Fruit fly (Drosophila melanogaster): Measurements from ENCODE around the gene CG15258.

The CG15258 gene

DNA sequence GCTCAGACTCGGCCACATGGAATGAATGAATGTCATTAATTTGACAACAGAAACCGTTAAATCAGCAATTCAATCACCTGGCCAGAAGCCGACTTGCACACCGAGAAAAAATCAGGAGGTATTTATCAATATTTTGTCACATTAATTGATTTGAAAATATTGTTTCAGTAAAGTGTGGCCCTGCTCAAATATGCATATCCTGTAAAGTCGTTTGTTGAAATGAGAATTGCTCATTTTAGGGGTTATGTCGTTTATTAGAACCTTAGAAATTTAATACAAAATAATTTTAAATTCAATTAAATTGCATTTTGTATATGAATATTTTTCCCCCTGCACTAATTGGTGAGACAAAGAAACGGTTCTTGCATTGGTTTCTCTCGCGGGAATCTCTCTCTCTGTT lies 2.9 kb downstream of the CG15258 start:
- TF ChIP-seq pan (optimal IDR thresholded peaks at IDR 0.05) (no peak), usp (GFP tag; optimal IDR thresholded peaks at IDR 0.05) (no peak), Mio (GFP tag; optimal IDR thresholded peaks at IDR 0.05) (no peak), jim (GFP tag; optimal IDR thresholded peaks at IDR 0.05) (no peak), dsf (GFP tag; optimal IDR thresholded peaks at IDR 0.05; ENCODE audit: borderline replicate concordance) (no peak), woc (GFP tag; optimal IDR thresholded peaks at IDR 0.05) (no peak), Myc (optimal IDR thresholded peaks at IDR 0.05) (no peak), h (GFP tag; optimal IDR thresholded peaks at IDR 0.05) (no peak), dmrt93B (GFP tag; optimal IDR thresholded peaks at IDR 0.05) (no peak), Rel (GFP tag; optimal IDR thresholded peaks at IDR 0.05) (no peak), Rel (tag; optimal IDR thresholded peaks at IDR 0.05) (no peak), ey (GFP tag; optimal IDR thresholded peaks at IDR 0.05) (no peak), sv (GFP tag; optimal IDR thresholded peaks at IDR 0.05) (no peak), Dif (GFP tag; optimal IDR thresholded peaks at IDR 0.05; ENCODE audit: partially characterized antibody) (no peak)

- TF ChIP-seq h (GFP tag; optimal IDR thresholded peaks at IDR 0.05) = no peak
- no peak for TF ChIP-seq sv (GFP tag; optimal IDR thresholded peaks at IDR 0.05)
- no peak for TF ChIP-seq dsf (GFP tag; optimal IDR thresholded peaks at IDR 0.05; ENCODE audit: borderline replicate concordance)
- TF ChIP-seq lola (GFP tag; optimal IDR thresholded peaks at IDR 0.05) = no peak
- no peak for TF ChIP-seq GATAd (GFP tag; optimal IDR thresholded peaks at IDR 0.05)
- TF ChIP-seq Vsx2 (GFP tag; optimal IDR thresholded peaks at IDR 0.05; ENCODE audit: partially characterized antibody) = no peak
- TF ChIP-seq psq (GFP tag; optimal IDR thresholded peaks at IDR 0.05) = no peak
- TF ChIP-seq Sp1 (GFP tag; optimal IDR thresholded peaks at IDR 0.05) = no peak
- TF ChIP-seq rgr (GFP tag; optimal IDR thresholded peaks at IDR 0.05) = no peak
- TF ChIP-seq Mio (GFP tag; optimal IDR thresholded peaks at IDR 0.05) = no peak
- no peak for TF ChIP-seq N (GFP tag; optimal IDR thresholded peaks at IDR 0.05)
- TF ChIP-seq dmrt93B (GFP tag; optimal IDR thresholded peaks at IDR 0.05) = no peak
Observed at dm6 chr2L:15350882-15351281, 10.5 kb downstream of the CG15258 start.

- no peak for TF ChIP-seq brk (GFP tag; optimal IDR thresholded peaks at IDR 0.05)
- TF ChIP-seq CG32264 (GFP tag; optimal IDR thresholded peaks at IDR 0.05) = no peak
- peak; percentile 7 for TF ChIP-seq fru (GFP tag; optimal IDR thresholded peaks at IDR 0.05)
Observed at dm6 chr2L:15349203-15349602, 12.2 kb downstream of the CG15258 start.

DNA sequence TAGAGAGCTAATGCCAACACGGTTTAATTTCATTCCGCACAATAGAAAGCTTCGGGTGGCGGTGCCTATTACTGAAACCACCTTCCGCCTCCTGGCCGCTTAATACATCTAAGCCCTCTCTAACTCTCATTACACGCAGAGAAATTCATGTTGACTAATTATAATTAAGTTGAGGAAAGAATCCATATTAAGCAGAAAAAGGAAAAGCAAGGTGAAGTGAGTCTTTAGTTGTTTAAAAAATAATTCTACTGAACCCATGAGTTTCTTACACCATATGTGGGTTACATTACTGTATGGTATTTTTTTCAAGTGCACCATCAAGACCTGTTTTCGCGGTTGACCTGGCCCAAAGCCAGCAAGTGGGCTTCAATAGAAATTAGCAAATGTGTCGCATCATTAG lies 16.1 kb downstream of the CG15258 start:
- no peak for TF ChIP-seq GATAd (GFP tag; optimal IDR thresholded peaks at IDR 0.05)
- no peak for TF ChIP-seq Rel (GFP tag; optimal IDR thresholded peaks at IDR 0.05)
- TF ChIP-seq Rel (tag; optimal IDR thresholded peaks at IDR 0.05) = no peak
- TF ChIP-seq fru (GFP tag; optimal IDR thresholded peaks at IDR 0.05) = no peak
- TF ChIP-seq psq (GFP tag; optimal IDR thresholded peaks at IDR 0.05) = no peak
- TF ChIP-seq pan (optimal IDR thresholded peaks at IDR 0.05) = no peak
- TF ChIP-seq sage (GFP tag; optimal IDR thresholded peaks at IDR 0.05) = no peak
- TF ChIP-seq Hr83 (GFP tag; optimal IDR thresholded peaks at IDR 0.05; ENCODE audit: poor library complexity, severe bottlenecking) = no peak
- no peak for TF ChIP-seq Myc (optimal IDR thresholded peaks at IDR 0.05)
- no peak for TF ChIP-seq Mio (GFP tag; optimal IDR thresholded peaks at IDR 0.05)
- no peak for TF ChIP-seq jim (GFP tag; optimal IDR thresholded peaks at IDR 0.05)
- no peak for TF ChIP-seq lola (GFP tag; optimal IDR thresholded peaks at IDR 0.05)
- TF ChIP-seq OdsH (GFP tag; optimal IDR thresholded peaks at IDR 0.05) = no peak
- TF ChIP-seq brk (GFP tag; optimal IDR thresholded peaks at IDR 0.05) = no peak
- TF ChIP-seq Dif (GFP tag; optimal IDR thresholded peaks at IDR 0.05; ENCODE audit: partially characterized antibody) = no peak
- no peak for TF ChIP-seq Sp1 (GFP tag; optimal IDR thresholded peaks at IDR 0.05)
- no peak for TF ChIP-seq foxo (GFP tag; optimal IDR thresholded peaks at IDR 0.05)
- no peak for TF ChIP-seq CrebA (GFP tag; optimal IDR thresholded peaks at IDR 0.05; ENCODE audit: borderline replicate concordance)

- no peak for TF ChIP-seq br (GFP tag; optimal IDR thresholded peaks at IDR 0.05)
- TF ChIP-seq psq (GFP tag; optimal IDR thresholded peaks at IDR 0.05) = no peak
Observed at dm6 chr2L:15343367-15343893, 18.0 kb downstream of the CG15258 start.

DNA sequence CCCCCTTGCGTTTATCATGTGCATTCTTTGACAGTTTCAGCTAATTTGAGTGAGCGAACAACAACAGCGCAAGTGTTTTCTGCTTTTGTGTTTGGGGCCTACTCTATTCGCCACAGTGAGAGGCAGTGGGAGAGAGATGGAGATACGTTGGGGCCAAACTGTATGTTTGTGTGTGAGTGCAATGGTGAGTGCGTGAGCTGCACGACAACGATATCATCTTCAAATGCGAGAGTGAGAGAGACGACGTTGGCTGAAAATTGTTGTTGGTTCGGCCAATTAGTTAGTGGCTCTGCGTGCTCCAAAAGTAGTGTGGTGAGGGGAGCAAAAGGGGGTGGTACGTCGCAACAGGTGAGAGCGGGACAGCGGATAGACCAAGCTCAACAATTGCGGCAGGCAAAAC lies 21.8 kb downstream of the CG15258 start:
- TF ChIP-seq Hr83 (GFP tag; optimal IDR thresholded peaks at IDR 0.05; ENCODE audit: poor library complexity, severe bottlenecking) (no peak), usp (GFP tag; optimal IDR thresholded peaks at IDR 0.05) (no peak), sv (GFP tag; optimal IDR thresholded peaks at IDR 0.05) (no peak), lola (GFP tag; optimal IDR thresholded peaks at IDR 0.05) (no peak), br (GFP tag; optimal IDR thresholded peaks at IDR 0.05) (no peak), ey (GFP tag; optimal IDR thresholded peaks at IDR 0.05) (no peak), Hnf4 (GFP tag; optimal IDR thresholded peaks at IDR 0.05) (no peak), CG32264 (GFP tag; optimal IDR thresholded peaks at IDR 0.05) (no peak), foxo (GFP tag; optimal IDR thresholded peaks at IDR 0.05) (no peak), woc (GFP tag; optimal IDR thresholded peaks at IDR 0.05) (no peak), N (GFP tag; optimal IDR thresholded peaks at IDR 0.05) (no peak), Sp1 (GFP tag; optimal IDR thresholded peaks at IDR 0.05) (no peak), sage (GFP tag; optimal IDR thresholded peaks at IDR 0.05) (no peak), tai (GFP tag; optimal IDR thresholded peaks at IDR 0.05) (no peak), h (GFP tag; optimal IDR thresholded peaks at IDR 0.05) (no peak), dl (GFP tag; optimal IDR thresholded peaks at IDR 0.05; ENCODE audit: insufficient read depth in 1 of 2, partially characterized antibody in 2 of 2) (no peak)

Data from whole organism, wandering third instar larva.